Worm (Caenorhabditis elegans): ENCODE results near the gene T01D1.3.
A peak's percentile ranks its signal among the peaks of the same experiment; 100 is the strongest.

Gene T01D1.3

DNA sequence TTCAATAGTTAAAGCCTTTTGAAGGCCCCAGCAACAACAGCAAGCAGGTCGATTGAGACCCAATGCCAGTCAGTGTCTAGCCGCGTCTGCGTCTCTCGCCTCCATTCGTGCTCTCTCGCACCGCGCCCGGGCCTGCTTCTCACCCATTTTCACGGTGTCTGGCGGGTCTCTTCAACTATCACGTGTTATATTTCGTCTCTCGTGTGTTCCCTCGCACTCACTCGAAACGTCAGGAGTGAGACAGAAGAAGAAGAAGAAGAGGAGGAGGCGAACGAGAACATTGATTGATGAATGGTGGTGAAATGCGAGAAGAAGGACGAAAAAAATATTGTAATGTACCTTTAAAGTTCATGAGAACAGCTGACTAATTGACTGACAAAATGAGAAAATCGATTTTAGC is 45.4 kb upstream of the T01D1.3 start (continued):
- no peak for TF ChIP-seq bed-1 (GFP tag; IDR thresholded peaks at IDR 0.05)
- TF ChIP-seq ceh-79 (tag; optimal IDR thresholded peaks at IDR 0.05) = no peak
- TF ChIP-seq lag-1 (GFP tag; IDR thresholded peaks at IDR 0.05) = no peak
- no peak for TF ChIP-seq pha-4 (tag; optimal IDR thresholded peaks at IDR 0.05)
- no peak for TF ChIP-seq lsy-27 (tag; optimal IDR thresholded peaks at IDR 0.05; ENCODE audit: borderline replicate concordance, insufficient read depth)
- TF ChIP-seq F39B2.1 (GFP tag; IDR thresholded peaks at IDR 0.05) = no peak
- TF ChIP-seq D2030.7 (GFP tag; IDR thresholded peaks at IDR 0.05) = no peak
- TF ChIP-seq ztf-18 (tag; optimal IDR thresholded peaks at IDR 0.05) = no peak
- TF ChIP-seq mel-28 (tag; optimal IDR thresholded peaks at IDR 0.05; ENCODE audit: borderline replicate concordance) = no peak
- TF ChIP-seq F57A8.1 (GFP tag; optimal IDR thresholded peaks at IDR 0.05) = no peak
- TF ChIP-seq B0336.3 (GFP tag; IDR thresholded peaks at IDR 0.05) = peak; percentile 58; the same call in 1 of the 2 replicates
- no peak for TF ChIP-seq cebp-2 (GFP tag; IDR thresholded peaks at IDR 0.05)
- no peak for TF ChIP-seq F49E8.2 (tag; optimal IDR thresholded peaks at IDR 0.05; ENCODE audit: insufficient read depth)
- peak; percentile 79 for TF ChIP-seq lin-40 (tag; optimal IDR thresholded peaks at IDR 0.05)
- TF ChIP-seq F22D6.2 (tag; optimal IDR thresholded peaks at IDR 0.05) = no peak
- TF ChIP-seq sptf-2 (GFP tag; optimal IDR thresholded peaks at IDR 0.05) = no peak
- TF ChIP-seq sdz-38 (tag; optimal IDR thresholded peaks at IDR 0.05) = peak; percentile 11
- TF ChIP-seq ets-4 (GFP tag; optimal IDR thresholded peaks at IDR 0.05) = no peak
- TF ChIP-seq ztf-25 (GFP tag; IDR thresholded peaks at IDR 0.05) = no peak
- TF ChIP-seq hlh-26 (GFP tag; conservative IDR thresholded peaks at IDR 0.05) = no peak
- no peak for TF ChIP-seq ztf-3 (GFP tag; optimal IDR thresholded peaks at IDR 0.05)
- TF ChIP-seq bed-2 (GFP tag; IDR thresholded peaks at IDR 0.05) = no peak
- TF ChIP-seq F52B5.7 (tag; optimal IDR thresholded peaks at IDR 0.05) = no peak
- TF ChIP-seq nhr-179 (tag; optimal IDR thresholded peaks at IDR 0.05) = no peak
- TF ChIP-seq him-1 (tag; optimal IDR thresholded peaks at IDR 0.05) = no peak
- no peak for TF ChIP-seq nhr-120 (GFP tag; IDR thresholded peaks at IDR 0.05)
- no peak for TF ChIP-seq ztf-28 (GFP tag; IDR thresholded peaks at IDR 0.05)
- TF ChIP-seq hmg-20 (GFP tag; IDR thresholded peaks at IDR 0.05) = no peak
- peak; percentile 68 for TF ChIP-seq egrh-3 (GFP tag; IDR thresholded peaks at IDR 0.05)
- no peak for TF ChIP-seq egl-44 (GFP tag; IDR thresholded peaks at IDR 0.05)
- TF ChIP-seq repo-1 (tag; optimal IDR thresholded peaks at IDR 0.05) = peak; percentile 41
- TF ChIP-seq chd-7 (tag; optimal IDR thresholded peaks at IDR 0.05) = peak; percentile 32
- TF ChIP-seq nhr-27 (tag; optimal IDR thresholded peaks at IDR 0.05) = no peak
- no peak for TF ChIP-seq attf-3 (GFP tag; conservative IDR thresholded peaks at IDR 0.05)
- TF ChIP-seq F23B12.7 (tag; optimal IDR thresholded peaks at IDR 0.05; ENCODE audit: insufficient read depth) = no peak
- no peak for TF ChIP-seq ZK185.1 (tag; optimal IDR thresholded peaks at IDR 0.05; ENCODE audit: poor library complexity, severe bottlenecking)
- TF ChIP-seq B0019.2 (GFP tag; conservative IDR thresholded peaks at IDR 0.05) = no peak
- peak; percentile 67 for TF ChIP-seq nhr-80 (tag; optimal IDR thresholded peaks at IDR 0.05)
- TF ChIP-seq ama-1 (optimal IDR thresholded peaks at IDR 0.05) = no peak
- peak in 1 of 2 experiments; percentile 74 for TF ChIP-seq ama-1 (GFP tag; optimal IDR thresholded peaks at IDR 0.05)
- TF ChIP-seq C17E4.6 (GFP tag; IDR thresholded peaks at IDR 0.05) = no peak
- TF ChIP-seq K12H6.12 (tag; optimal IDR thresholded peaks at IDR 0.05) = peak; percentile 67
- no peak for TF ChIP-seq C06A6.2 (GFP tag; conservative IDR thresholded peaks at IDR 0.05)
- TF ChIP-seq unc-62 (GFP tag; optimal IDR thresholded peaks at IDR 0.05) = no peak
- TF ChIP-seq lin-54 (GFP tag; optimal IDR thresholded peaks at IDR 0.05) = peak; percentile 28
- no peak for TF ChIP-seq ceh-100 (GFP tag; IDR thresholded peaks at IDR 0.05)
- TF ChIP-seq akir-1 (GFP tag; optimal IDR thresholded peaks at IDR 0.05) = no peak
- peak; percentile 38 for TF ChIP-seq tlf-1 (GFP tag; optimal IDR thresholded peaks at IDR 0.05)
- TF ChIP-seq tbp1 (GFP tag; optimal IDR thresholded peaks at IDR 0.05) = peak; percentile 36
- no peak for TF ChIP-seq tbx-9 (tag; optimal IDR thresholded peaks at IDR 0.05; ENCODE audit: borderline replicate concordance)

Measured in whole organism, young adult.